Fruit fly (Drosophila melanogaster): ENCODE results near the gene tub.

The tub gene

dm6 chr3R:4394654-4395581 lies 7.4 kb downstream of the tub start:
- TF ChIP-seq noc (tag; optimal IDR thresholded peaks at IDR 0.05), result peak; percentile 96

- TF ChIP-seq noc (tag; optimal IDR thresholded peaks at IDR 0.05), result no peak
These were observed 10.0 kb downstream of the tub start, which contains the start of gene CG9855 for dm6 chr3R:4397403-4398079. CG9855 (minus strand) TSS chr3R:4397875.

- no peak for TF ChIP-seq noc (tag; optimal IDR thresholded peaks at IDR 0.05)
These were observed 12.4 kb downstream of the tub start for dm6 chr3R:4399810-4400496.

- TF ChIP-seq noc (tag; optimal IDR thresholded peaks at IDR 0.05), result no peak
These were observed 12.9 kb downstream of the tub start, which contains the start of gene CG14647 for dm6 chr3R:4400497-4400833. CG14647 (plus strand) TSS chr3R:4400510.

- TF ChIP-seq noc (tag; optimal IDR thresholded peaks at IDR 0.05), result no peak
These were observed 14.5 kb downstream of the tub start, which contains the start of gene CG9853 for dm6 chr3R:4401977-4402589. CG9853 (minus strand) TSS chr3R:4402027.

- TF ChIP-seq noc (tag; optimal IDR thresholded peaks at IDR 0.05), result no peak
These were observed 15.6 kb downstream of the tub start, which contains the start of gene lost for dm6 chr3R:4402884-4403705. lost (plus strand) TSS chr3R:4403076.

- peak; percentile 87 for TF ChIP-seq noc (tag; optimal IDR thresholded peaks at IDR 0.05)
These were observed 16.3 kb downstream of the tub start for dm6 chr3R:4403706-4404392.

- TF ChIP-seq noc (tag; optimal IDR thresholded peaks at IDR 0.05), result no peak
These were observed 19.8 kb downstream of the tub start for dm6 chr3R:4407325-4407724.

- no peak for TF ChIP-seq noc (tag; optimal IDR thresholded peaks at IDR 0.05)
These were observed 28.6 kb downstream of the tub start, which contains the start of gene CG31528 for dm6 chr3R:4416138-4416537. CG31528 (plus strand) TSS chr3R:4416438.

- TF ChIP-seq noc (tag; optimal IDR thresholded peaks at IDR 0.05), result no peak
These were observed 31.9 kb downstream of the tub start, which contains the start of gene CG32944 for dm6 chr3R:4419482-4419881. CG32944 (minus strand) TSS chr3R:4419578.

dm6 chr3R:4426730-4427129 lies 39.2 kb downstream of the tub start, which contains the start of gene CG31525:
CG31525 (plus strand) TSS chr3R:4427030.
- TF ChIP-seq noc (tag; optimal IDR thresholded peaks at IDR 0.05), result no peak

dm6 chr3R:4428585-4429464 lies 41.3 kb downstream of the tub start, which contains the start of gene srl:
srl (minus strand) TSS chr3R:4429335.
- no peak for TF ChIP-seq noc (tag; optimal IDR thresholded peaks at IDR 0.05)

All from whole organism, larva.